Worm (Caenorhabditis elegans) whole organism, early embryonic: ENCODE results near the gene C33H5.16.
A peak's percentile ranks its signal among the peaks of the same experiment; 100 is the strongest.

Experiments
- B0310.2 ChIP-seq: sonication (generic microtip); optimal IDR thresholded peaks from 2 replicates; lab custom pipeline; 2016; ENCODE audit warnings: mild to moderate bottlenecking, missing genetic modification characterization, missing compliant biosample characterization
- F13C5.2 ChIP-seq: sonication (generic microtip); optimal IDR thresholded peaks from 2 replicates; lab custom pipeline; 2017; ENCODE audit warnings: mild to moderate bottlenecking, missing genetic modification characterization, inconsistent platforms, missing compliant biosample characterization
- aly-1 ChIP-seq: sonication (generic microtip); optimal IDR thresholded peaks from 2 replicates; lab custom pipeline; 2016; ENCODE audit warnings: missing genetic modification characterization, missing compliant biosample characterization
- ama-1 ChIP-seq: fragments of 150-350 bp; optimal IDR thresholded peaks from 2 replicates; lab custom pipeline; 2014
- ceh-13 ChIP-seq: fragments of 200-800 bp; sonication (Bioruptor generic); optimal IDR thresholded peaks from 2 replicates; lab custom pipeline; 2018; ENCODE audit warnings: mild to moderate bottlenecking, missing genetic modification characterization, missing compliant biosample characterization
- ceh-36 ChIP-seq: sonication (generic microtip); optimal IDR thresholded peaks from 2 replicates; lab custom pipeline; 2016; ENCODE audit warnings: missing genetic modification characterization, inconsistent platforms, missing compliant biosample characterization
- ets-7 ChIP-seq: sonication (generic microtip); optimal IDR thresholded peaks from 2 replicates; lab custom pipeline; 2016; ENCODE audit warnings: missing genotype, missing genetic modification characterization, missing compliant biosample characterization
- flt-1 ChIP-seq: fragments of 200-800 bp; sonication (Bioruptor generic); IDR thresholded peaks from 2 replicates; pipeline ENCODE4 v1.3.6; 2022; ENCODE audit warnings: missing genetic modification characterization, missing compliant biosample characterization
- hmbx-1 ChIP-seq: sonication (generic microtip); optimal IDR thresholded peaks from 2 replicates; lab custom pipeline; 2016; ENCODE audit warnings: mild to moderate bottlenecking, missing genetic modification characterization, missing compliant biosample characterization
- hmg-4 ChIP-seq: fragments of 200-800 bp; sonication (Bioruptor generic); optimal IDR thresholded peaks from 2 replicates; lab custom pipeline; 2018; ENCODE audit warnings: mild to moderate bottlenecking, missing genetic modification characterization, missing compliant biosample characterization
- hnd-1 ChIP-seq: sonication (generic microtip); optimal IDR thresholded peaks from 2 replicates; lab custom pipeline; 2016; ENCODE audit warnings: missing genetic modification characterization, missing compliant biosample characterization
- pes-1 ChIP-seq: fragments of 200-800 bp; sonication (Bioruptor generic); IDR thresholded peaks from 2 replicates; pipeline ENCODE4 v1.3.6; 2022; ENCODE audit warnings: missing genetic modification reagents, missing genetic modification characterization, missing compliant biosample characterization
- scrt-1 ChIP-seq: fragments of 200-800 bp; sonication (Bioruptor generic); IDR thresholded peaks from 2 replicates; pipeline ENCODE4 v1.3.6; 2022; ENCODE audit warnings: missing genetic modification characterization, missing compliant biosample characterization
- sea-1 ChIP-seq: fragments of 200-800 bp; sonication (Bioruptor generic); conservative IDR thresholded peaks from 2 replicates; pipeline ENCODE4 v1.3.6; 2022; ENCODE audit warnings: missing genetic modification characterization, missing compliant biosample characterization
- tbx-11 ChIP-seq: fragments of 200-800 bp; sonication (Bioruptor generic); IDR thresholded peaks from 2 replicates; pipeline ENCODE4 v1.3.6; 2022; ENCODE audit warnings: missing genetic modification characterization, missing compliant biosample characterization
- tbx-37 ChIP-seq: fragments of 200-800 bp; sonication (Bioruptor generic); conservative IDR thresholded peaks from 2 replicates; pipeline ENCODE4 v1.3.6; 2022; ENCODE audit warnings: missing genetic modification reagents, missing genetic modification characterization, missing compliant biosample characterization
- tra-4 ChIP-seq: sonication (generic microtip); optimal IDR thresholded peaks from 2 replicates; lab custom pipeline; 2017; ENCODE audit warnings: missing genetic modification characterization, missing compliant biosample characterization

The C33H5.16 gene

DNA sequence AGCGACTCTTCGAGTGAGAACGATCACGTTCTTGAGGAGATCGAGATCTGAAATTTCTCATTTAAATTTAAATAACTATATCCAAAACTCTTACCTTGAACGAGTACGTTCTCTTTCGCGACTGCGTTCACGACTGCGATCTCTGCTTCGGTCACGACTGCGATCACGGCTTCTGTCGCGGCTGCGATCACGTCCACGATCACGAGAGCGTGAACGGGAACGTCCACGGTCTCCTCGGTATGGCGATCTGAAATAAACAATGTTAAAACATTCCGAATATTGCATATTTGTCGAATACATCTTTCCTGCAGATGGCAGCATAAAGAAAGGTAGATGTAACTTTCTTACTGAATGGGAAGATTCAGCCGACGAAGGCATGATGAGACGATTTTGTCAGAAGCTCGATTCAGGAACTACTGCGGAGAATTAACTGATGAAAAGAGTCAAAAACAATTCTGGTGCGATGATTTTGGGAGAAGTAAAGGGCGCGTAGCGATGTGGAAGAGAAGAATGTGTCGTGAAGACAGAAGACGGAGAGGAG lies 12.9 kb downstream of the C33H5.16 start:
- TF ChIP-seq pes-1, result no peak
- TF ChIP-seq ama-1 (lab: Kevin White, UChicago), result peak; percentile 67

DNA sequence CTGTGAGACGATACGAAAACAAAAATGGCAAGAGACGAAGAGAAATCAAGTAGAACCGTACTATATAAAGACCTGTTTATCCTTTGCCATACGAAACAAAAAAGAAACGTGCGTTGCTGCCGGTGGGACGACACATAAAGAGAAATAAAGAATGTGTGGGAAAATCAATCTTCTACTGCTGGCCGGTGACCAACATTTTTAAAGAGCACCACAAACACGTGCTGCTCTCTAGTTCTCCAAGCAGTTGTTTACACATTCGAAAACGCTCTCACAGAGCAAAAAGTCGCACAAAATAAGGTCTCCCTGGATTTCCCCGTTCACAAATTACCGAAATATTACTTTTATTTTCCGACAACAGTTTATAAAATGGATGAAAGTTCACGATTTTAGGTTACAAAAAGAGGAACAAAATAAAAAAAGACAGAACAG lies 13.6 kb downstream of the C33H5.16 start, which contains the start of gene imp-3:
TSS of gene imp-3 (minus strand) at position 93 of the 429 bp plus-strand sequence.
- TF ChIP-seq ama-1 (lab: Kevin White, UChicago), result peak; percentile 67
- TF ChIP-seq sea-1 (GFP tag; lab: Robert Waterston, UW), result 0 out of 2 replicates have a peak, but pooled peaks have one; percentile 21
- no peak for TF ChIP-seq B0310.2 (tag; lab: Kevin White, UChicago)
- no peak for TF ChIP-seq tbx-37 (GFP tag; lab: Robert Waterston, UW)

DNA sequence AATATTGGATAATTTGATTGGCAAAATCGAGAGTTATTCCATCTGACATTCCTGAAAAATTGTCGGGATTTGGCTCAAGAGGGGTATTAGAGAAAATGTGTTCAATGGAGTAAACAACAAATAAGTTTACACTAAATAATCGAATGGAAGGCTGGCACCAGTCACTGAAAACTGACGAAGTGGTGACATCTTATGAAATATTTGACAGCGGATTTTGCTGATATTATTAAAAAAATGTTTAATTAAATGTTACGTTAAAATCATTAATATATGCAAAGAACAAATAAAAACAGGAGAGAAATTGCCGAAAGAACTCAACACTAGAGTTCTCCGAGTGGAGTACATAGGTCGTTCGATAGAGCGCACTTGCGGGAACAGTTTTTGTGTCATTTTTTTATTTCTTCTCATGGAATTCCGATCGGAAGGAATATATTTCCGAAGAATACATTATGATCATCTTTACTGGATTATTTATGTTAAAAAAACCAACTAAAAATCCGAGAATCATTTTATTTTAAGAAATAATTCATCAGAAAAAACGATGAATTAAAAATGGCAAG lies 17.6 kb downstream of the C33H5.16 start, which contains the start of gene tag-322:
TSS of gene tag-322 (minus strand) at position 51 of the 560 bp plus-strand sequence.
- TF ChIP-seq pes-1 (no peak), ceh-36 (tag; lab: Kevin White, UChicago) (no peak), tra-4 (no peak), ama-1 (lab: Kevin White, UChicago) (no peak), F13C5.2 (tag; lab: Kevin White, UChicago) (no peak), tbx-37 (GFP tag; lab: Robert Waterston, UW) (no peak), sea-1 (GFP tag; lab: Robert Waterston, UW) (no peak), hmg-4 (GFP tag; lab: Kevin White, UChicago) (no peak), ceh-13 (GFP tag; lab: Kevin White, UChicago) (no peak), flt-1 (GFP tag; lab: Robert Waterston, UW) (no peak), aly-1 (tag; lab: Kevin White, UChicago) (no peak), hmbx-1 (tag; lab: Kevin White, UChicago) (no peak), tbx-11 (GFP tag; lab: Robert Waterston, UW) (no peak), hnd-1 (tag; lab: Kevin White, UChicago) (no peak), ets-7 (tag; lab: Kevin White, UChicago) (no peak), scrt-1 (GFP tag; lab: Robert Waterston, UW) (no peak), B0310.2 (tag; lab: Kevin White, UChicago) (no peak)

DNA sequence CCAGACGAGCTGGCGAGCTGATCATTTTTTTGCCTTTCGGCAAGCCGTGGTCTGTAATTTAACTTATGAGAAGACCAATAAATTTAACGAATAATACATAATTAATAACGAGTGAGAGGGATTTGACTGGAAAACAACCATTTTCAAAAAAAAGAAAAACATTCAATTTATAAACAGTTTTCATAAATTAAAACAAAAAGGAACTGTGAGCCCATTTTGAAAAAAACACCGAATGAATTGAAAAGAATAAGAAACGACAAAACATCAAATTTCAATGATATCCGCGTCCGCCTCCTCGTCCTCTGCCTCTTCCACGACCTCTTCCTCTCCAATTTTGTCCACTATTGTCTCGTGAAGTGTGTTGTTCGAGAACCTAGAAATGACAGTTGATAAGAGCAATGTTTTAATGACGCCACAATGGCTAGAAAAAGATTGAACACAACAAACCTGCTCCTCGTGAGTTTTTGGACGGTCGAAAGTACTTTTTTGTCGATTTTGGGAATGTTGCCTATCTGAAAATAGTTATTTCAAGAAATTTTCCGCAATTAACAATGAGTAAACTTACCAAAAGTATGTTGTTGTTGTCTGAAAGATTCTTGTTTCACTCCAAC lies 19.2 kb downstream of the C33H5.16 start, which contains the start of gene tag-321:
TSS of gene tag-321 (minus strand) at position 51 of the 611 bp plus-strand sequence.
- TF ChIP-seq tbx-37 (GFP tag; lab: Robert Waterston, UW), result no peak
- TF ChIP-seq F13C5.2 (tag; lab: Kevin White, UChicago), result no peak
- no peak for TF ChIP-seq hnd-1 (tag; lab: Kevin White, UChicago)
- TF ChIP-seq tbx-11 (GFP tag; lab: Robert Waterston, UW), result no peak
- TF ChIP-seq sea-1 (GFP tag; lab: Robert Waterston, UW), result no peak
- no peak for TF ChIP-seq flt-1 (GFP tag; lab: Robert Waterston, UW)
- no peak for TF ChIP-seq tra-4
- no peak for TF ChIP-seq ceh-13 (GFP tag; lab: Kevin White, UChicago)
- no peak for TF ChIP-seq aly-1 (tag; lab: Kevin White, UChicago)
- TF ChIP-seq hmbx-1 (tag; lab: Kevin White, UChicago), result no peak
- no peak for TF ChIP-seq ets-7 (tag; lab: Kevin White, UChicago)
- no peak for TF ChIP-seq pes-1
- TF ChIP-seq ceh-36 (tag; lab: Kevin White, UChicago), result no peak
- TF ChIP-seq hmg-4 (GFP tag; lab: Kevin White, UChicago), result no peak

DNA sequence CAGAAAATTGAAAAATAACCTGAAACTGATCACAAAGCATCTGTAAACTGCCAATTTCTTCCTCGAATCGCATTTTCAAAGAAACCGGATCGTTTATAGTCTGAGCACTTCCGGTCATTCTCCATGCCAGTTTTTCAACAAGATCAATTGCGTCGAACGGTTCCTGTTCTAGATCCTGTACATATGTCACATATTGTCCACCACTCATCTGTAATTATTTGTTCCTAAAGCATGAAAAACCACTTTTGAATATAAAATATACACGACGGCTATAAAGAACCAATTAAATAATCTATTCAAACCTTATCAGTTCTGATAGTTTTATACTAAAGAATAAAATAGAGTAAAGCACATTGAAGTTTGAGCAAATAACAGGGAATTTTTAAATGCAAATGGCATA lies 20.9 kb downstream of the C33H5.16 start, which contains the start of gene sec-10:
TSS of gene sec-10 (minus strand) at position 208 of the 400 bp plus-strand sequence.
- no peak for TF ChIP-seq aly-1 (tag; lab: Kevin White, UChicago)
- TF ChIP-seq ets-7 (tag; lab: Kevin White, UChicago), result no peak
- no peak for TF ChIP-seq ama-1 (lab: Kevin White, UChicago)
- no peak for TF ChIP-seq pes-1
- no peak for TF ChIP-seq hnd-1 (tag; lab: Kevin White, UChicago)
- no peak for TF ChIP-seq tbx-37 (GFP tag; lab: Robert Waterston, UW)
- no peak for TF ChIP-seq F13C5.2 (tag; lab: Kevin White, UChicago)
- TF ChIP-seq hmbx-1 (tag; lab: Kevin White, UChicago), result no peak
- TF ChIP-seq tbx-11 (GFP tag; lab: Robert Waterston, UW), result no peak
- no peak for TF ChIP-seq sea-1 (GFP tag; lab: Robert Waterston, UW)
- TF ChIP-seq tra-4, result no peak
- TF ChIP-seq flt-1 (GFP tag; lab: Robert Waterston, UW), result no peak
- TF ChIP-seq scrt-1 (GFP tag; lab: Robert Waterston, UW), result no peak
- TF ChIP-seq ceh-36 (tag; lab: Kevin White, UChicago), result no peak
- TF ChIP-seq hmg-4 (GFP tag; lab: Kevin White, UChicago), result no peak
- TF ChIP-seq B0310.2 (tag; lab: Kevin White, UChicago), result no peak
- TF ChIP-seq ceh-13 (GFP tag; lab: Kevin White, UChicago), result no peak

DNA sequence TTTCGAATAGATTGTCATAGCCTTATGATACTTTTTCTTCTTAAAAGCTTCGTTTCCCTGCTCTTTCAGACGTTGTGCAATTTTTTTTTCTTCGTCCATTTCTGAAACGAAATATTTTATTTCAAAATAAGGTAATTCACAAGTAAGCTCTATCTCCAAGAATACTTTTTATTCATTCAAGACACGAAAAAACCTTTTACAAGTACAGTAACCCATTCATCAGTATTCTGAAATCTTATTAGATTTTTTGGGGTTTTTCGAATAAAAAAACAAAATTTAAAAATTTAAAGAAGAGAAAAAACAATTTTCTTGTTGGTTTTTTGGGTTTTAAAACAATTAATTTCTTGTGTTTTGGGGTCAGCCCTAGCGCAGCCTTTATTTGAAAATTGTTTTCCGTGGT lies 24.3 kb downstream of the C33H5.16 start, which contains the start of gene rpap-3:
TSS of gene rpap-3 (minus strand) at position 101 of the 400 bp plus-strand sequence.
- TF ChIP-seq ets-7 (tag; lab: Kevin White, UChicago) (no peak), aly-1 (tag; lab: Kevin White, UChicago) (no peak), tra-4 (no peak), ceh-13 (GFP tag; lab: Kevin White, UChicago) (no peak), hmg-4 (GFP tag; lab: Kevin White, UChicago) (no peak), F13C5.2 (tag; lab: Kevin White, UChicago) (no peak), sea-1 (GFP tag; lab: Robert Waterston, UW) (no peak), hnd-1 (tag; lab: Kevin White, UChicago) (no peak), ceh-36 (tag; lab: Kevin White, UChicago) (no peak), hmbx-1 (tag; lab: Kevin White, UChicago) (no peak), tbx-11 (GFP tag; lab: Robert Waterston, UW) (no peak), tbx-37 (GFP tag; lab: Robert Waterston, UW) (no peak), scrt-1 (GFP tag; lab: Robert Waterston, UW) (no peak), pes-1 (no peak), ama-1 (lab: Kevin White, UChicago) (no peak), B0310.2 (tag; lab: Kevin White, UChicago) (no peak), flt-1 (GFP tag; lab: Robert Waterston, UW) (no peak)
